Worm (Caenorhabditis elegans) whole organism, early embryonic: ENCODE data around the gene str-182.

Experiments
- ama-1 ChIP-seq: fragments of 150-350 bp; optimal IDR thresholded peaks from 2 replicates; lab custom pipeline; 2014
- ceh-13 ChIP-seq: fragments of 200-800 bp; sonication (Bioruptor generic); optimal IDR thresholded peaks from 2 replicates; lab custom pipeline; 2018; ENCODE audit warnings: mild to moderate bottlenecking, missing genetic modification characterization, missing compliant biosample characterization

DNA sequence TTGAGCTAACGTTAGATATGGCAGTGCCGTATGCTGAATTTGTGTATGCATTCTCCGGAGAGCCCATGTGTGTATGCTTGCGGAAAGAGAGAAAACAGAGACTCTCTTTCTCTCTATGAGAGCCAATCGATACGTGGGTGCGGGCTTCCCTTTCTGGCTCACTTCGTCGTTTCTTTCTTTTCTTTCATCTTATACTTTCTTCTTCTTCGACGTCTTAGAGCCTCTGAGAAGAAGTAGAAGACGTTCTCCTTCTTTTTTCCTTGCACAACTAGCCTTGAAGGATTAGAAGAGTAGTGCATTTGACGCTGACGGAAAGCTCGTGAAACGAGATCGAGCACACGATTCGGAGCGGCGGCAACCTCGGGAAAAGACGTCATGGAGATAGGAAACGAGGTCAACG lies 40.6 kb upstream of the str-182 start:
- no peak for TF ChIP-seq ceh-13 (GFP tag; lab: Kevin White, UChicago)
- TF ChIP-seq ama-1 (lab: Kevin White, UChicago): no peak
